Worm (Caenorhabditis elegans) whole organism, L4/young adult: ENCODE measurements around the gene C30G12.2.

Experiments
- dao-5 ChIP-seq: sonication (generic microtip); optimal IDR thresholded peaks from 2 replicates; lab custom pipeline; 2016; ENCODE audit warnings: missing genotype, missing genetic modification characterization, moderate library complexity, missing compliant biosample characterization
- him-1 ChIP-seq: sonication (generic microtip); optimal IDR thresholded peaks from 2 replicates; lab custom pipeline; 2016; ENCODE audit warnings: missing genotype, missing genetic modification reagents, missing genetic modification characterization, missing compliant biosample characterization

DNA sequence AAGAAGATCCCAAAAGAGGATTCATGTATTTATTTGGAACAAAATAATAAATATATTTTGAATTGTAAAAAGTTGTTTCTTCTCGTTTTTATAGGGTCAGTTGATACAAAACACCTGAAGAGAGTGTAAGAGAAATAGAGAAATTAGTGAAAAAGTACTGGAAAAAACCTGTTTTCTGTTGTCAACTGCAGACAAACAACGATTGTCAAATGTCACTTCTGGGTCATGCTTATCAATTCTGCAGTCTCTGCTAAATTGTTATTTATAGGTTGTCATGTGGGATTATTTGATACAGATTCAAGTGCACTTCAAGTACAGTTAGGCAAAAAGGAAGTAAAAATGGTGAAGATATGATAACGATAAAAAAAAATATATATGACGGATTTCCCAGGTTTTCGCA is 17.7 kb upstream of the C30G12.2 start:
- TF ChIP-seq him-1 (tag; lab: Kevin White, UChicago), result no peak
- no peak for TF ChIP-seq dao-5 (tag; lab: Kevin White, UChicago)
